Worm (Caenorhabditis elegans): ENCODE data around the gene Y62H9A.3.

DNA sequence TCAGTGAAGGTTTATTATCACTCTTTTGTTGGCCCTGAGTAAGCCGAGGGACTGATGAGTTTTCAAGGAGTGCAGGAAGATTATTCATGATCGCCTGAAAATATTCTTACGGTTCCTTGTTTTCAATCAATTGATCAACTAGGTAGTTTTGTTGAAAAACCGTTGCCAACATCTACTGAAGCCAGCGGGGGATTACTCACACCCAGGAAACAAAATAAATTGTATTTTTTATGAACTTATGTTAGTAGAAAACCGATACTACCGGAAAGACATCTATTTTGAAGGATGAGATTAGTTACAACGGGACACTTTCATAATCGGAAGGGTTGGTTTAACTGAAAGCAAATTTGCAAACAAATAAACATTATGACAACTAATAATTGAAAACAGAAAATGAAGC, 1.7 kb downstream of the Y62H9A.3 start, which contains the start of gene Y62H9A.2:
- TF ChIP-seq nhr-27 (tag; optimal IDR thresholded peaks at IDR 0.05) = no peak
- no peak for TF ChIP-seq nfya-1 (tag; optimal IDR thresholded peaks at IDR 0.05; ENCODE audit: borderline replicate concordance, insufficient read depth)
- no peak for TF ChIP-seq lin-54 (GFP tag; optimal IDR thresholded peaks at IDR 0.05)
- no peak for TF ChIP-seq chd-7 (tag; optimal IDR thresholded peaks at IDR 0.05)
- TF ChIP-seq rpc-1 (optimal IDR thresholded peaks at IDR 0.05) = no peak
- TF ChIP-seq rpc-1 (tag; optimal IDR thresholded peaks at IDR 0.05) = no peak
- no peak for TF ChIP-seq sea-2 (GFP tag; IDR thresholded peaks at IDR 0.05)
- TF ChIP-seq F33H1.4 (GFP tag; IDR thresholded peaks at IDR 0.05) = no peak
- TF ChIP-seq hrde-1 (tag; optimal IDR thresholded peaks at IDR 0.05; ENCODE audit: borderline replicate concordance) = no peak
- no peak for TF ChIP-seq T26A5.8 (tag; optimal IDR thresholded peaks at IDR 0.05)

All from whole organism, young adult.